Fruit fly (Drosophila melanogaster): ENCODE measurements around the gene CG12523.

Gene CG12523

dm6 chr3L:10776367-10777026 is 24.5 kb upstream of the CG12523 start (continued):
- TF ChIP-seq ro (GFP tag; IDR thresholded peaks at IDR 0.05) (peak; percentile 83), zfh2 (GFP tag; optimal IDR thresholded peaks at IDR 0.05) (peak; percentile 41), YL-1 (GFP tag; optimal IDR thresholded peaks at IDR 0.05) (no peak), sug (tag; optimal IDR thresholded peaks at IDR 0.05) (no peak), dimm (GFP tag; IDR thresholded peaks at IDR 0.05) (peak; percentile 90), Side (GFP tag; optimal IDR thresholded peaks at IDR 0.05) (peak; percentile 92), CG17361 (GFP tag; IDR thresholded peaks at IDR 0.05) (peak; percentile 89), inv (GFP tag; IDR thresholded peaks at IDR 0.05; ENCODE audit: partially characterized antibody) (no peak), NC2β (GFP tag; optimal IDR thresholded peaks at IDR 0.05) (peak; percentile 82), Chrac-16 (GFP tag; optimal IDR thresholded peaks at IDR 0.05) (peak; percentile 81), mam (GFP tag; optimal IDR thresholded peaks at IDR 0.05) (peak; percentile 77), Poxn (GFP tag; IDR thresholded peaks at IDR 0.05) (0 out of 2 replicates have a peak, but pooled peaks have one; percentile 27), Max (GFP tag; optimal IDR thresholded peaks at IDR 0.05) (peak; percentile 63), Dp (GFP tag; optimal IDR thresholded peaks at IDR 0.05) (no peak), cato (GFP tag; optimal IDR thresholded peaks at IDR 0.05; ENCODE audit: borderline replicate concordance) (peak; percentile 78), CG6765 (GFP tag; optimal IDR thresholded peaks at IDR 0.05) (no peak), Mrtf (GFP tag; IDR thresholded peaks at IDR 0.05) (peak; percentile 92), dmrt99B (tag; optimal IDR thresholded peaks at IDR 0.05) (peak; percentile 95), NK7.1 (GFP tag; optimal IDR thresholded peaks at IDR 0.05) (peak; percentile 56), CG8281 (tag; optimal IDR thresholded peaks at IDR 0.05) (peak; percentile 53), gcm2 (GFP tag; optimal IDR thresholded peaks at IDR 0.05) (peak; percentile 82), Trl (optimal IDR thresholded peaks at IDR 0.05) (no peak), Trl (GFP tag; optimal IDR thresholded peaks at IDR 0.05) (peak; percentile 88), emc (GFP tag; optimal IDR thresholded peaks at IDR 0.05) (peak; percentile 57), CG9932 (GFP tag; IDR thresholded peaks at IDR 0.05) (peak; percentile 49), CG10431 (GFP tag; optimal IDR thresholded peaks at IDR 0.05) (peak; percentile 7), Hand (GFP tag; optimal IDR thresholded peaks at IDR 0.05) (no peak), Deaf1 (tag; optimal IDR thresholded peaks at IDR 0.05) (peak; percentile 56), Oaz (GFP tag; IDR thresholded peaks at IDR 0.05) (peak; percentile 87), Elba2 (GFP tag; optimal IDR thresholded peaks at IDR 0.05) (no peak), Hmr (GFP tag; optimal IDR thresholded peaks at IDR 0.05) (peak; percentile 71), Rx (GFP tag; IDR thresholded peaks at IDR 0.05) (peak; percentile 94), CG31365 (tag; optimal IDR thresholded peaks at IDR 0.05) (peak; percentile 70), CG32532 (GFP tag; IDR thresholded peaks at IDR 0.05) (peak; percentile 80), ci (GFP tag; IDR thresholded peaks at IDR 0.05) (peak; percentile 98), CG13424 (tag; optimal IDR thresholded peaks at IDR 0.05) (peak; percentile 82), Usf (GFP tag; optimal IDR thresholded peaks at IDR 0.05) (peak; percentile 45), salm (tag; optimal IDR thresholded peaks at IDR 0.05) (peak; percentile 86), sisA (GFP tag; IDR thresholded peaks at IDR 0.05) (peak; percentile 96), CG9437 (GFP tag; optimal IDR thresholded peaks at IDR 0.05) (peak; percentile 75), CG10147 (GFP tag; optimal IDR thresholded peaks at IDR 0.05) (peak; percentile 61), Sry-β (GFP tag; optimal IDR thresholded peaks at IDR 0.05) (no peak), CG11696 (GFP tag; IDR thresholded peaks at IDR 0.05) (peak; percentile 64; the same call in 1 of the 2 replicates), CG8359 (GFP tag; optimal IDR thresholded peaks at IDR 0.05; ENCODE audit: borderline replicate concordance) (peak; percentile 69), CG1603 (tag; optimal IDR thresholded peaks at IDR 0.05) (peak; percentile 97), lov (optimal IDR thresholded peaks at IDR 0.05) (no peak), lov (GFP tag; IDR thresholded peaks at IDR 0.05) (peak; percentile 91), br (optimal IDR thresholded peaks at IDR 0.05) (no peak), rib (GFP tag; IDR thresholded peaks at IDR 0.05) (0 out of 2 replicates have a peak, but pooled peaks have one; percentile 41), NC2α (GFP tag; optimal IDR thresholded peaks at IDR 0.05) (peak; percentile 83), CG17829 (tag; optimal IDR thresholded peaks at IDR 0.05) (peak; percentile 84)
